Worm (Caenorhabditis elegans) whole organism, L1 larva: ENCODE measurements around the gene mdt-15.

Experiments
- C16A3.4 ChIP-seq: fragments of 150-350 bp; optimal IDR thresholded peaks from 2 replicates; lab custom pipeline; 2014; ENCODE audit warnings: missing biosample characterization, missing genetic modification characterization
- F16B12.6 ChIP-seq: fragments of 150-350 bp; optimal IDR thresholded peaks from 2 replicates; lab custom pipeline; 2014; ENCODE audit warnings: missing biosample characterization, missing genetic modification characterization
- Y116A8C.19 ChIP-seq: sonication (generic microtip); optimal IDR thresholded peaks from 2 replicates; lab custom pipeline; 2016; ENCODE audit warnings: missing compliant biosample characterization, missing genetic modification characterization, borderline replicate concordance
- aha-1 ChIP-seq: fragments of 150-350 bp; optimal IDR thresholded peaks from 2 replicates; lab custom pipeline; 2014; ENCODE audit warnings: missing biosample characterization, missing genetic modification characterization
- alr-1 ChIP-seq: fragments of 200-800 bp; sonication (Bioruptor generic); optimal IDR thresholded peaks from 2 replicates; lab custom pipeline; 2018; ENCODE audit warnings: borderline replicate concordance, mild to moderate bottlenecking, missing genetic modification characterization, missing compliant biosample characterization
- ceh-63 ChIP-seq: fragments of 200-800 bp; sonication (Bioruptor generic); optimal IDR thresholded peaks from 2 replicates; lab custom pipeline; 2018; ENCODE audit warnings: mild to moderate bottlenecking, missing genetic modification characterization, missing compliant biosample characterization
- ceh-8 ChIP-seq: fragments of 200-800 bp; sonication (Bioruptor generic); optimal IDR thresholded peaks from 2 replicates; lab custom pipeline; 2018; ENCODE audit warnings: mild to moderate bottlenecking, missing genetic modification characterization, moderate library complexity, missing compliant biosample characterization
- ces-1 ChIP-seq: fragments of 150-350 bp; optimal IDR thresholded peaks from 2 replicates; lab custom pipeline; 2014; ENCODE audit warnings: missing biosample characterization, missing genetic modification reagents, missing genetic modification characterization
- dpl-1 ChIP-seq, 3 experiments: fragments of 150-350 bp in 2 of 3; sonication (generic microtip) in 1 of 3; optimal IDR thresholded peaks; 2 replicates each; lab custom pipeline; 2014 to 2017; ENCODE audit warnings: missing biosample characterization in 3 of 3, missing genetic modification characterization in 3 of 3, missing genetic modification reagents in 3 of 3
- dsc-1 ChIP-seq: sonication (generic microtip); optimal IDR thresholded peaks from 2 replicates; lab custom pipeline; 2016; ENCODE audit warnings: mild to moderate bottlenecking, missing genetic modification characterization, missing compliant biosample characterization
- efl-3 ChIP-seq: fragments of 200-800 bp; sonication (Bioruptor generic); optimal IDR thresholded peaks from 2 replicates; lab custom pipeline; 2018; ENCODE audit warnings: mild to moderate bottlenecking, missing genetic modification characterization, missing compliant biosample characterization
- elt-2 ChIP-seq: sonication (generic microtip); optimal IDR thresholded peaks from 2 replicates; lab custom pipeline; 2016; ENCODE audit warnings: missing genetic modification characterization, mild to moderate bottlenecking, inconsistent platforms, missing compliant biosample characterization, missing genetic modification reagents
- hlh-17 ChIP-seq: fragments of 200-800 bp; sonication (Bioruptor generic); optimal IDR thresholded peaks from 2 replicates; lab custom pipeline; 2018; ENCODE audit warnings: missing genetic modification characterization, mild to moderate bottlenecking, missing compliant biosample characterization, moderate library complexity, borderline replicate concordance
- hlh-4 ChIP-seq: sonication (generic microtip); optimal IDR thresholded peaks from 2 replicates; lab custom pipeline; 2016; ENCODE audit warnings: mild to moderate bottlenecking, missing genetic modification characterization, missing compliant biosample characterization
- hpl-2 ChIP-seq: fragments of 150-350 bp; optimal IDR thresholded peaks from 2 replicates; lab custom pipeline; 2014; ENCODE audit warnings: missing biosample characterization, missing genetic modification reagents, missing genetic modification characterization
- irx-1 ChIP-seq: sonication (generic microtip); optimal IDR thresholded peaks from 2 replicates; lab custom pipeline; 2016; ENCODE audit warnings: missing genetic modification characterization, missing compliant biosample characterization
- isw-1 ChIP-seq: fragments of 200-800 bp; sonication (Bioruptor generic); IDR thresholded peaks from 2 replicates; pipeline ENCODE4 v1.3.6; 2022; ENCODE audit warnings: missing genetic modification characterization, missing compliant biosample characterization
- jun-1 ChIP-seq: fragments of 150-350 bp; optimal IDR thresholded peaks from 2 replicates; lab custom pipeline; 2014; ENCODE audit warnings: missing biosample characterization, missing genetic modification reagents, missing genetic modification characterization
- lin-13 ChIP-seq: fragments of 150-350 bp; optimal IDR thresholded peaks from 2 replicates; lab custom pipeline; 2014; ENCODE audit warnings: missing biosample characterization, missing genetic modification reagents, missing genetic modification characterization
- lin-14 ChIP-seq: fragments of 200-800 bp; sonication (Bioruptor generic); optimal IDR thresholded peaks from 2 replicates; lab custom pipeline; 2018; ENCODE audit warnings: mild to moderate bottlenecking, missing genetic modification characterization, moderate library complexity, missing compliant biosample characterization
- lin-15B ChIP-seq: fragments of 150-350 bp; sonication (generic microtip); optimal IDR thresholded peaks from 3 replicates; lab custom pipeline; 2014; ENCODE audit warnings: missing biosample characterization, missing genetic modification characterization
- lin-35 ChIP-seq, 2 experiments: fragments of 150-350 bp; optimal IDR thresholded peaks; 2 replicates each; lab custom pipeline; 2014; ENCODE audit warnings: missing biosample characterization in 2 of 2, missing genetic modification characterization in 2 of 2, missing genetic modification reagents in 2 of 2
- lir-3 ChIP-seq: sonication (generic microtip); optimal IDR thresholded peaks from 2 replicates; lab custom pipeline; 2016; ENCODE audit warnings: mild to moderate bottlenecking, missing genetic modification characterization, moderate library complexity, missing compliant biosample characterization; ENCODE audit not compliant: poor library complexity
- lsy-2 ChIP-seq, 2 experiments: fragments of 150-350 bp; optimal IDR thresholded peaks; 2 replicates each; lab custom pipeline; 2014; ENCODE audit warnings: missing biosample characterization in 2 of 2, missing genetic modification characterization in 2 of 2
- mab-9 ChIP-seq: fragments of 200-800 bp; sonication (Bioruptor generic); IDR thresholded peaks from 2 replicates; pipeline ENCODE4 v1.3.6; 2022; ENCODE audit warnings: missing genetic modification reagents, missing genetic modification characterization, missing compliant biosample characterization
- mef-2 ChIP-seq: fragments of 150-350 bp; optimal IDR thresholded peaks from 2 replicates; lab custom pipeline; 2014; ENCODE audit warnings: missing biosample characterization, missing genetic modification characterization
- mep-1 ChIP-seq: fragments of 150-350 bp; optimal IDR thresholded peaks from 2 replicates; lab custom pipeline; 2014; ENCODE audit warnings: missing biosample characterization, missing genetic modification characterization
- nhr-11 ChIP-seq: fragments of 150-350 bp; optimal IDR thresholded peaks from 2 replicates; lab custom pipeline; 2014; ENCODE audit warnings: missing biosample characterization, missing genetic modification characterization
- nhr-12 ChIP-seq: sonication (generic microtip); optimal IDR thresholded peaks from 2 replicates; lab custom pipeline; 2017; ENCODE audit warnings: missing biosample characterization, missing genetic modification characterization
- nhr-19 ChIP-seq: fragments of 200-800 bp; sonication (Bioruptor generic); conservative IDR thresholded peaks from 2 replicates; pipeline ENCODE4 v1.3.6; 2022; ENCODE audit warnings: missing genetic modification characterization, missing compliant biosample characterization
- nhr-28 ChIP-seq: fragments of 150-350 bp; optimal IDR thresholded peaks from 2 replicates; lab custom pipeline; 2014; ENCODE audit warnings: missing biosample characterization, missing genetic modification characterization
- nhr-76 ChIP-seq: sonication (generic microtip); optimal IDR thresholded peaks from 2 replicates; lab custom pipeline; 2017; ENCODE audit warnings: missing biosample characterization, missing genetic modification characterization
- nhr-84 ChIP-seq: sonication (generic microtip); optimal IDR thresholded peaks from 2 replicates; lab custom pipeline; 2017; ENCODE audit warnings: missing biosample characterization, missing genetic modification characterization
- nhr-85 ChIP-seq: sonication (generic microtip); peaks from one replicate; lab custom pipeline; 2016; ENCODE audit warnings: missing genetic modification characterization, inconsistent platforms, missing compliant biosample characterization
- pag-3 ChIP-seq: sonication (generic microtip); optimal IDR thresholded peaks from 2 replicates; lab custom pipeline; 2017; ENCODE audit warnings: missing genetic modification characterization, mild to moderate bottlenecking, missing compliant biosample characterization, antibody characterized with exemption, borderline replicate concordance; ENCODE audit not compliant: insufficient read depth
- pqm-1 ChIP-seq: sonication (generic microtip); optimal IDR thresholded peaks from 3 replicates; lab custom pipeline; 2017; ENCODE audit warnings: missing biosample characterization, missing genetic modification characterization
- skn-1 ChIP-seq: fragments of 150-350 bp; optimal IDR thresholded peaks from 2 replicates; lab custom pipeline; 2014; ENCODE audit warnings: missing biosample characterization, missing genetic modification characterization
- snu-23 ChIP-seq: sonication (generic microtip); optimal IDR thresholded peaks from 2 replicates; lab custom pipeline; 2016; ENCODE audit warnings: missing genetic modification characterization, missing compliant biosample characterization
- sup-37 ChIP-seq: fragments of 200-800 bp; sonication (Bioruptor generic); optimal IDR thresholded peaks from 2 replicates; lab custom pipeline; 2018; ENCODE audit warnings: mild to moderate bottlenecking, missing genetic modification characterization, missing compliant biosample characterization
- swsn-7 ChIP-seq: sonication (generic microtip); optimal IDR thresholded peaks from 2 replicates; lab custom pipeline; 2016; ENCODE audit warnings: missing genetic modification characterization, missing compliant biosample characterization
- tbx-2 ChIP-seq: sonication (generic microtip); optimal IDR thresholded peaks from 2 replicates; lab custom pipeline; 2016; ENCODE audit warnings: missing genetic modification characterization, missing compliant biosample characterization
- unc-130 ChIP-seq: fragments of 150-350 bp; optimal IDR thresholded peaks from 2 replicates; lab custom pipeline; 2017; ENCODE audit warnings: missing biosample characterization, missing genetic modification characterization, inconsistent platforms
- unc-30 ChIP-seq: sonication (generic microtip); optimal IDR thresholded peaks from 2 replicates; lab custom pipeline; 2017; ENCODE audit warnings: missing biosample characterization, missing genetic modification characterization
- unc-86 ChIP-seq: sonication (generic microtip); optimal IDR thresholded peaks from 2 replicates; lab custom pipeline; 2016; ENCODE audit warnings: missing genetic modification characterization, missing compliant biosample characterization
- unc-98 ChIP-seq: fragments of 200-800 bp; sonication (Bioruptor generic); IDR thresholded peaks from 2 replicates; pipeline ENCODE4 v1.3.6; 2022; ENCODE audit warnings: missing genetic modification characterization, missing compliant biosample characterization
- xbp-1 ChIP-seq: sonication (generic microtip); optimal IDR thresholded peaks from 2 replicates; lab custom pipeline; 2016; ENCODE audit warnings: missing genetic modification characterization, missing compliant biosample characterization
- ztf-4 ChIP-seq: fragments of 150-350 bp; optimal IDR thresholded peaks from 2 replicates; lab custom pipeline; 2014; ENCODE audit warnings: missing biosample characterization, missing genetic modification characterization

Gene mdt-15

DNA sequence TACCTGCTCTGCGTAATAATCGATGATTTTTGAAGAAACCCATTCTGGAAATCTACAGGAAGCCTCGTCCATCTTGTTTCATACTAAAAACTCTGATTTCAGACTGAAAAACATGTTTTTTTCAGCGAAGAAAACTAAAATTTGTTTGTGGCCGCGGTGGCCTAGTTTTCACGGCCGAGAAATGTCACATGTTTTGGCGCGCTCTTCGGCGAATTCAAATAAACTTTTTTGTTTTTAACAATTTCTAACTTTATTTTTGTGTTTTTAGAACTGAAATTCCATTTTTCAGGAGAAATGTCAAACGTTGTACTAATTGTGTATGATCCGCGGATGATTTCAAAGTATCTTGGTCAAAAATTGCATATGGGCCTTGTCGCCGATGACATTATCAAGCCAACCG, 30.6 kb downstream of the mdt-15 start, which contains the start of the genes polq-1 and him-10 (continued):
- TF ChIP-seq alr-1 (no peak), lin-13 (GFP tag; lab: Kevin White, UChicago) (no peak), ces-1 (no peak), skn-1 (tag; lab: Kevin White, UChicago) (peak; percentile 29), tbx-2 (tag; lab: Kevin White, UChicago) (peak; percentile 5), lir-3 (tag; lab: Kevin White, UChicago) (peak; percentile 18), unc-130 (no peak), ceh-8 (GFP tag; lab: Kevin White, UChicago) (no peak), unc-86 (no peak), lin-35 (GFP tag; optimal IDR thresholded peaks at IDR 0.05; lab: Kevin White, UChicago) (peak; percentile 68 to 89), hlh-17 (GFP tag; lab: Kevin White, UChicago) (no peak), F16B12.6 (no peak), hpl-2 (GFP tag; lab: Kevin White, UChicago) (no peak), aha-1 (tag; lab: Kevin White, UChicago) (no peak), nhr-11 (no peak), C16A3.4 (tag; lab: Kevin White, UChicago) (no peak), mep-1 (tag; lab: Kevin White, UChicago) (peak; percentile 48), pqm-1 (tag; lab: Kevin White, UChicago) (no peak), nhr-19 (no peak), elt-2 (tag; lab: Kevin White, UChicago) (no peak), irx-1 (tag; lab: Kevin White, UChicago) (no peak), swsn-7 (tag; lab: Kevin White, UChicago) (no peak), nhr-84 (tag; lab: Kevin White, UChicago) (no peak), snu-23 (GFP tag; lab: Kevin White, UChicago) (peak; percentile 16), lin-14 (GFP tag; lab: Kevin White, UChicago) (peak; percentile 35), nhr-76 (no peak), sup-37 (GFP tag; lab: Kevin White, UChicago) (no peak), lsy-2 (tag; optimal IDR thresholded peaks at IDR 0.05; lab: Kevin White, UChicago) (peak in 1 of 2 experiments; percentile 51), efl-3 (no peak), nhr-85 (peak; percentile 40), dsc-1 (no peak), hlh-4 (tag; lab: Kevin White, UChicago) (no peak), dpl-1 (GFP tag; optimal IDR thresholded peaks at IDR 0.05; lab: Kevin White, UChicago) (peak; percentile 72 to 86 (median 80)), jun-1 (tag; lab: Kevin White, UChicago) (no peak), Y116A8C.19 (tag; lab: Kevin White, UChicago) (no peak), unc-30 (tag; lab: Kevin White, UChicago) (no peak), xbp-1 (tag; lab: Kevin White, UChicago) (no peak), isw-1 (GFP tag; lab: Robert Waterston, UW) (no peak), pag-3 (tag; lab: Kevin White, UChicago) (no peak), unc-98 (GFP tag; lab: Robert Waterston, UW) (no peak), ztf-4 (tag; lab: Kevin White, UChicago) (no peak), nhr-12 (tag; lab: Kevin White, UChicago) (no peak), ceh-63 (GFP tag; lab: Kevin White, UChicago) (no peak), mab-9 (GFP tag; lab: Robert Waterston, UW) (no peak), lin-15B (tag; lab: Kevin White, UChicago) (no peak), mef-2 (tag; lab: Kevin White, UChicago) (no peak), nhr-28 (no peak)
